Fruit fly (Drosophila melanogaster) whole organism, embryonic: ENCODE measurements around the gene bumpel.
A peak's percentile ranks its signal among the peaks of the same experiment; 100 is the strongest.

Source experiments
- ATbp ChIP-seq: fragments of 200-800 bp; sonication (Bioruptor generic); optimal IDR thresholded peaks from 2 replicates; lab custom pipeline; 2017; ENCODE audit warnings: missing biosample characterization, mild to moderate bottlenecking, missing genetic modification characterization, missing genetic modification reagents
- Ada2b ChIP-seq: fragments of 200-800 bp; sonication (Bioruptor generic); IDR thresholded peaks from 2 replicates; pipeline ENCODE4 v1.3.6; 2022; ENCODE audit warnings: missing biosample characterization, missing genetic modification characterization
- Aef1 ChIP-seq: fragments of 200-800 bp; sonication (Bioruptor generic); IDR thresholded peaks from 3 replicates; pipeline ENCODE4 v1.3.6; 2022; ENCODE audit warnings: missing biosample characterization, missing genetic modification characterization
- Bdp1 ChIP-seq: fragments of 200-800 bp; sonication (Bioruptor generic); optimal IDR thresholded peaks from 3 replicates; lab custom pipeline; 2016; ENCODE audit warnings: missing biosample characterization, missing genetic modification characterization
- Bgb ChIP-seq: fragments of 200-800 bp; sonication (Bioruptor generic); IDR thresholded peaks from 2 replicates; pipeline ENCODE4 v1.3.6; 2022; ENCODE audit warnings: missing biosample characterization, missing genetic modification characterization; ENCODE audit not compliant: partially characterized antibody
- CG10147 ChIP-seq: fragments of 200-800 bp; sonication (Bioruptor generic); optimal IDR thresholded peaks from 2 replicates; lab custom pipeline; 2019; ENCODE audit warnings: missing biosample characterization, mild to moderate bottlenecking, missing genetic modification characterization, moderate library complexity
- CG10267 ChIP-seq: fragments of 200-800 bp; sonication (Bioruptor generic); optimal IDR thresholded peaks from 2 replicates; lab custom pipeline; 2018; ENCODE audit warnings: missing biosample characterization, mild to moderate bottlenecking, missing genetic modification characterization, moderate library complexity
- CG10274 ChIP-seq: fragments of 200-800 bp; sonication (Bioruptor generic); optimal IDR thresholded peaks from 3 replicates; lab custom pipeline; 2017; ENCODE audit warnings: missing biosample characterization, mild to moderate bottlenecking, missing genetic modification characterization
- CG11085 ChIP-seq: fragments of 200-800 bp; sonication (Bioruptor generic); IDR thresholded peaks from 2 replicates; pipeline ENCODE4 v1.3.6; 2022; ENCODE audit warnings: missing biosample characterization, missing genetic modification characterization
- CG11093 ChIP-seq: fragments of 200-800 bp; sonication (Bioruptor generic); IDR thresholded peaks from 3 replicates; pipeline ENCODE4 v1.3.6; 2022; ENCODE audit warnings: missing biosample characterization, missing genetic modification characterization
- CG1233 ChIP-seq: fragments of 200-800 bp; sonication (Bioruptor generic); optimal IDR thresholded peaks from 4 replicates; lab custom pipeline; 2018; ENCODE audit warnings: missing biosample characterization, mild to moderate bottlenecking, missing genetic modification characterization
- CG14441 ChIP-seq: fragments of 200-800 bp; sonication (Bioruptor generic); IDR thresholded peaks from 2 replicates; pipeline ENCODE4 v1.3.6; 2022; ENCODE audit warnings: missing biosample characterization, missing genetic modification characterization
- CG14710 ChIP-seq: fragments of 200-800 bp; sonication (Bioruptor generic); optimal IDR thresholded peaks from 3 replicates; lab custom pipeline; 2019; ENCODE audit warnings: missing biosample characterization, mild to moderate bottlenecking, missing genetic modification characterization, moderate library complexity
- CG1602 ChIP-seq: fragments of 200-800 bp; sonication (Bioruptor generic); optimal IDR thresholded peaks from 3 replicates; lab custom pipeline; 2016; ENCODE audit warnings: missing biosample characterization, missing genetic modification characterization
- CG17359 ChIP-seq: fragments of 200-800 bp; sonication (Bioruptor generic); optimal IDR thresholded peaks from 3 replicates; lab custom pipeline; 2018; ENCODE audit warnings: missing biosample characterization, mild to moderate bottlenecking, missing genetic modification characterization, moderate library complexity
- CG18011 ChIP-seq: fragments of 200-800 bp; sonication (Bioruptor generic); optimal IDR thresholded peaks from 2 replicates; lab custom pipeline; 2017; ENCODE audit warnings: missing biosample characterization, missing genetic modification characterization, mild to moderate bottlenecking, moderate library complexity, missing genotype
- CG18764 ChIP-seq: fragments of 200-800 bp; sonication (Bioruptor generic); optimal IDR thresholded peaks from 3 replicates; lab custom pipeline; 2016; ENCODE audit warnings: missing biosample characterization, missing genetic modification characterization
- CG3065 ChIP-seq: fragments of 200-800 bp; sonication (Bioruptor generic); optimal IDR thresholded peaks from 2 replicates; lab custom pipeline; 2016; ENCODE audit warnings: missing biosample characterization, missing genetic modification characterization
- CG31224 ChIP-seq: fragments of 200-800 bp; sonication (Bioruptor generic); IDR thresholded peaks from 2 replicates; pipeline ENCODE4 v1.3.6; 2022; ENCODE audit warnings: missing biosample characterization, missing genetic modification characterization
- CG32767 ChIP-seq: fragments of 200-800 bp; sonication (Bioruptor generic); IDR thresholded peaks from 2 replicates; pipeline ENCODE4 v1.3.6; 2022; ENCODE audit warnings: missing biosample characterization, missing genetic modification characterization
- CG32772 ChIP-seq: fragments of 200-800 bp; sonication (Bioruptor generic); IDR thresholded peaks from 2 replicates; pipeline ENCODE4 v1.3.6; 2022; ENCODE audit warnings: missing biosample characterization, missing genetic modification characterization
- CG34224 ChIP-seq: fragments of 200-800 bp; sonication (Bioruptor generic); IDR thresholded peaks from 3 replicates; pipeline ENCODE4 v1.3.6; 2022; ENCODE audit warnings: missing biosample characterization, missing genetic modification characterization; ENCODE audit not compliant: partially characterized antibody
- CG3838 ChIP-seq: fragments of 200-800 bp; sonication (Bioruptor generic); optimal IDR thresholded peaks from 3 replicates; lab custom pipeline; 2016; ENCODE audit warnings: missing biosample characterization, missing genetic modification characterization
- CG3847 ChIP-seq: fragments of 200-800 bp; sonication (Bioruptor generic); IDR thresholded peaks from 2 replicates; pipeline ENCODE4 v1.3.6; 2022; ENCODE audit warnings: missing biosample characterization, missing genetic modification characterization
- CG4424 ChIP-seq: fragments of 200-800 bp; sonication (Bioruptor generic); optimal IDR thresholded peaks from 3 replicates; lab custom pipeline; 2016; ENCODE audit warnings: missing biosample characterization, missing genetic modification characterization
- CG4820 ChIP-seq: fragments of 200-800 bp; sonication (Bioruptor generic); optimal IDR thresholded peaks from 3 replicates; lab custom pipeline; 2016; ENCODE audit warnings: missing biosample characterization, missing genetic modification characterization
- CG4854 ChIP-seq: fragments of 200-800 bp; sonication (Bioruptor generic); optimal IDR thresholded peaks from 2 replicates; lab custom pipeline; 2016; ENCODE audit warnings: missing biosample characterization, missing genetic modification characterization, inconsistent platforms
- CG6854 ChIP-seq: fragments of 200-800 bp; sonication (Bioruptor generic); optimal IDR thresholded peaks from 3 replicates; lab custom pipeline; 2017; ENCODE audit warnings: missing biosample characterization, mild to moderate bottlenecking, missing genetic modification characterization
- CG7372 ChIP-seq: fragments of 200-800 bp; sonication (Bioruptor generic); IDR thresholded peaks from 2 replicates; pipeline ENCODE4 v1.3.6; 2022; ENCODE audit warnings: missing biosample characterization, missing genetic modification characterization
- CG7745 ChIP-seq: fragments of 200-800 bp; sonication (Bioruptor generic); optimal IDR thresholded peaks from 2 replicates; lab custom pipeline; 2018; ENCODE audit warnings: missing biosample characterization, mild to moderate bottlenecking, missing genetic modification characterization, moderate library complexity
- CG8765 ChIP-seq: fragments of 200-800 bp; sonication (Bioruptor generic); IDR thresholded peaks from 2 replicates; pipeline ENCODE4 v1.3.6; 2022; ENCODE audit warnings: missing biosample characterization, missing genetic modification characterization
- CG9797 ChIP-seq: fragments of 200-800 bp; sonication (Bioruptor generic); optimal IDR thresholded peaks from 3 replicates; lab custom pipeline; 2018; ENCODE audit warnings: missing biosample characterization, mild to moderate bottlenecking, missing genetic modification characterization
- Deaf1 ChIP-seq: fragments of 200-800 bp; optimal IDR thresholded peaks from 3 replicates; lab custom pipeline; 2019; ENCODE audit warnings: missing biosample characterization, mild to moderate bottlenecking, missing genetic modification characterization, moderate library complexity
- Hand ChIP-seq: fragments of 200-800 bp; sonication (Bioruptor generic); optimal IDR thresholded peaks from 2 replicates; lab custom pipeline; 2017; ENCODE audit warnings: mild to moderate bottlenecking, missing biosample characterization, missing genetic modification reagents, missing genetic modification characterization
- Kr ChIP-seq: fragments of 200-800 bp; sonication (Bioruptor generic); optimal IDR thresholded peaks from 2 replicates; lab custom pipeline; 2017; ENCODE audit warnings: missing biosample characterization, mild to moderate bottlenecking, missing genetic modification characterization
- NC2β ChIP-seq: fragments of 200-800 bp; sonication (Bioruptor generic); optimal IDR thresholded peaks from 2 replicates; lab custom pipeline; 2016; ENCODE audit warnings: missing biosample characterization, missing genetic modification characterization
- Neu2 ChIP-seq: fragments of 200-800 bp; sonication (Bioruptor generic); optimal IDR thresholded peaks from 3 replicates; lab custom pipeline; 2016; ENCODE audit warnings: missing biosample characterization, missing genetic modification characterization, borderline replicate concordance
- Sin3A ChIP-seq: fragments of >200 bp; optimal IDR thresholded peaks from 2 replicates; lab custom pipeline; 2018
- al ChIP-seq: fragments of 200-800 bp; sonication (Bioruptor generic); IDR thresholded peaks from 2 replicates; pipeline ENCODE4 v1.3.6; 2022; ENCODE audit warnings: missing biosample characterization, missing genetic modification characterization
- ato ChIP-seq: fragments of 200-800 bp; sonication (Bioruptor generic); IDR thresholded peaks from 2 replicates; pipeline ENCODE4 v1.3.6; 2022; ENCODE audit warnings: missing biosample characterization, missing genetic modification characterization; ENCODE audit not compliant: partially characterized antibody
- bsh ChIP-seq, 2 experiments: fragments of 200-800 bp; sonication (Bioruptor generic); optimal IDR thresholded peaks; 2 replicates each; lab custom pipeline; 2017 to 2018; ENCODE audit warnings: mild to moderate bottlenecking in 2 of 2, missing biosample characterization in 2 of 2, missing genetic modification characterization in 2 of 2, moderate library complexity in 1 of 2
- fu2 ChIP-seq: fragments of 200-800 bp; sonication (Bioruptor generic); optimal IDR thresholded peaks from 2 replicates; lab custom pipeline; 2016; ENCODE audit warnings: missing biosample characterization, missing genetic modification characterization
- inv ChIP-seq: fragments of 200-800 bp; sonication (Bioruptor generic); IDR thresholded peaks from 2 replicates; pipeline ENCODE4 v1.3.6; 2022; ENCODE audit warnings: missing biosample characterization, missing genetic modification characterization; ENCODE audit not compliant: partially characterized antibody
- mam ChIP-seq: fragments of 200-800 bp; sonication (Bioruptor generic); optimal IDR thresholded peaks from 3 replicates; lab custom pipeline; 2016; ENCODE audit warnings: missing biosample characterization, missing genetic modification characterization
- otp ChIP-seq: fragments of 200-800 bp; sonication (Bioruptor generic); IDR thresholded peaks from 3 replicates; pipeline ENCODE4, ENCODE4 v1.3.6; 2022; ENCODE audit warnings: missing biosample characterization, missing genetic modification characterization
- row ChIP-seq: fragments of 200-800 bp; sonication (Bioruptor generic); IDR thresholded peaks from 3 replicates; pipeline ENCODE4 v1.3.6; 2022; ENCODE audit warnings: missing biosample characterization, missing genetic modification characterization
- sd ChIP-seq: fragments of 200-800 bp; sonication (Bioruptor generic); optimal IDR thresholded peaks from 3 replicates; lab custom pipeline; 2018; ENCODE audit warnings: missing biosample characterization, mild to moderate bottlenecking, missing genetic modification characterization, moderate library complexity
- ssp ChIP-seq: fragments of 200-800 bp; sonication (Bioruptor generic); IDR thresholded peaks from 2 replicates; pipeline ENCODE4 v1.3.6; 2022; ENCODE audit warnings: missing biosample characterization, missing genetic modification characterization
- sug ChIP-seq: fragments of 200-800 bp; optimal IDR thresholded peaks from 2 replicates; lab custom pipeline; 2019; ENCODE audit warnings: missing biosample characterization, mild to moderate bottlenecking, missing genetic modification characterization, moderate library complexity
- vfl ChIP-seq: fragments of 200-800 bp; sonication (Bioruptor generic); optimal IDR thresholded peaks from 2 replicates; lab custom pipeline; 2016; ENCODE audit warnings: missing biosample characterization, missing genetic modification characterization

The bumpel gene

dm6 chr3R:11435537-11436234 is 17.2 kb upstream of the bumpel start, which contains the start of the genes Exd2 and CG5281 (continued):
- no peak for TF ChIP-seq Kr (GFP tag; lab: Kevin White, UChicago)
- peak; percentile 43 for TF ChIP-seq CG4424
- peak; percentile 9 for TF ChIP-seq CG1233 (GFP tag; lab: Kevin White, UChicago)
- no peak for TF ChIP-seq CG31224 (GFP tag; lab: Robert Waterston, UW)
- TF ChIP-seq CG1602, result peak; percentile 42
- no peak for TF ChIP-seq CG11093 (GFP tag; lab: Robert Waterston, UW)
- TF ChIP-seq CG3847 (GFP tag; lab: Robert Waterston, UW), result peak; percentile 72
- TF ChIP-seq CG32767, result no peak
- TF ChIP-seq mam (GFP tag; lab: Kevin White, UChicago), result peak; percentile 44
- TF ChIP-seq CG3838 (GFP tag; lab: Kevin White, UChicago), result peak; percentile 5
- TF ChIP-seq CG7745 (tag; lab: Kevin White, UChicago), result no peak
- peak; percentile 38; the same call in 2 of the 3 replicates for TF ChIP-seq row
- peak; percentile 41 for TF ChIP-seq vfl (GFP tag; lab: Kevin White, UChicago)
- TF ChIP-seq CG3065 (GFP tag; lab: Kevin White, UChicago), result no peak
- TF ChIP-seq CG4854 (GFP tag; lab: Kevin White, UChicago), result peak; percentile 22
- peak; percentile 63 for TF ChIP-seq sug (tag; lab: Kevin White, UChicago)
- TF ChIP-seq CG8765 (GFP tag; lab: Robert Waterston, UW), result no peak
- TF ChIP-seq CG7372 (GFP tag; lab: Robert Waterston, UW), result no peak
- TF ChIP-seq CG10267 (tag; lab: Kevin White, UChicago), result peak; percentile 64
- no peak for TF ChIP-seq ato (GFP tag; lab: Robert Waterston, UW)
- TF ChIP-seq Sin3A (lab: Kevin White, UChicago), result peak; percentile 86
- peak; percentile 43 for TF ChIP-seq CG18011 (GFP tag; lab: Kevin White, UChicago)
- no peak for TF ChIP-seq CG6854 (GFP tag; lab: Kevin White, UChicago)
- no peak for TF ChIP-seq sd (tag; lab: Kevin White, UChicago)
- TF ChIP-seq CG11085, result no peak
- no peak for TF ChIP-seq Aef1 (GFP tag; lab: Robert Waterston, UW)
- peak; percentile 73 for TF ChIP-seq Deaf1
- TF ChIP-seq CG18764 (GFP tag; lab: Kevin White, UChicago), result peak; percentile 41
- TF ChIP-seq CG4820 (GFP tag; lab: Kevin White, UChicago), result no peak
- TF ChIP-seq CG14710, result peak; percentile 94
- TF ChIP-seq CG17359 (tag; lab: Kevin White, UChicago), result peak; percentile 53
- TF ChIP-seq CG9797 (GFP tag; lab: Kevin White, UChicago), result peak; percentile 36
- no peak for TF ChIP-seq CG14441 (GFP tag; lab: Robert Waterston, UW)
- no peak; the same call in 1 of the 2 replicates for TF ChIP-seq CG32772
- TF ChIP-seq CG34224, result peak; percentile 55; the same call in 1 of the 3 replicates
- TF ChIP-seq Neu2 (GFP tag; lab: Kevin White, UChicago), result no peak
- peak; percentile 26 for TF ChIP-seq CG10147 (GFP tag; lab: Kevin White, UChicago)
- TF ChIP-seq inv (GFP tag; lab: Robert Waterston, UW), result no peak
- TF ChIP-seq ssp (GFP tag; lab: Robert Waterston, UW), result no peak
- TF ChIP-seq Ada2b, result 0 out of 2 replicates have a peak, but pooled peaks have one; percentile 5
- peak; percentile 1 for TF ChIP-seq fu2
- TF ChIP-seq Bgb (GFP tag; lab: Robert Waterston, UW), result 0 out of 2 replicates have a peak, but pooled peaks have one; percentile 9
- TF ChIP-seq ATbp (GFP tag; lab: Kevin White, UChicago), result no peak
- TF ChIP-seq Hand (GFP tag; lab: Kevin White, UChicago), result no peak
- TF ChIP-seq al, result no peak
- peak; percentile 27 for TF ChIP-seq Bdp1 (GFP tag; lab: Kevin White, UChicago)
- no peak for TF ChIP-seq CG10274 (GFP tag; lab: Kevin White, UChicago)
- TF ChIP-seq bsh (GFP tag; optimal IDR thresholded peaks at IDR 0.05; lab: Kevin White, UChicago), result peak in 1 of 2 experiments; percentile 52
- 0 out of 3 replicates have a peak, but pooled peaks have one; percentile 7 for TF ChIP-seq otp
- peak; percentile 51 for TF ChIP-seq NC2β
